Fruit fly (Drosophila melanogaster) whole organism, prepupa: Measurements from ENCODE around the gene Daao2.

Experiments
- Blimp-1 ChIP-seq: fragments of 200-800 bp; sonication (Bioruptor generic); optimal IDR thresholded peaks from 3 replicates; lab custom pipeline; 2017; ENCODE audit warnings: missing biosample characterization, missing genetic modification characterization, mild to moderate bottlenecking, moderate library complexity, missing genetic modification reagents
- CG10631 ChIP-seq: fragments of 200-800 bp; sonication (Bioruptor generic); optimal IDR thresholded peaks from 2 replicates; lab custom pipeline; 2016; ENCODE audit warnings: missing biosample characterization, missing genetic modification characterization
- CG10669 ChIP-seq: fragments of 200-800 bp; sonication (Bioruptor generic); optimal IDR thresholded peaks from 3 replicates; lab custom pipeline; 2018; ENCODE audit warnings: missing biosample characterization, mild to moderate bottlenecking, missing genetic modification characterization, moderate library complexity
- CG11294 ChIP-seq: fragments of 200-800 bp; sonication (Bioruptor generic); IDR thresholded peaks from 2 replicates; pipeline ENCODE4 v1.3.6; 2022; ENCODE audit warnings: missing biosample characterization, missing genetic modification characterization
- CG11762 ChIP-seq: fragments of 200-800 bp; sonication (Bioruptor generic); optimal IDR thresholded peaks from 3 replicates; lab custom pipeline; 2016; ENCODE audit warnings: missing biosample characterization, missing genetic modification characterization; ENCODE audit not compliant: insufficient read depth
- CG11902 ChIP-seq: fragments of 200-800 bp; sonication (Bioruptor generic); optimal IDR thresholded peaks from 3 replicates; lab custom pipeline; 2016; ENCODE audit warnings: missing biosample characterization, missing genetic modification characterization
- CG15336 ChIP-seq: fragments of 200-800 bp; sonication (Bioruptor generic); IDR thresholded peaks from 2 replicates; pipeline ENCODE4 v1.3.6; 2022; ENCODE audit warnings: missing biosample characterization, missing genetic modification characterization
- CG16779 ChIP-seq: fragments of 200-800 bp; sonication (Bioruptor generic); optimal IDR thresholded peaks from 3 replicates; lab custom pipeline; 2017; ENCODE audit warnings: missing biosample characterization, mild to moderate bottlenecking, missing genetic modification characterization
- CG3032 ChIP-seq: fragments of 200-800 bp; optimal IDR thresholded peaks from 2 replicates; lab custom pipeline; 2019; ENCODE audit warnings: missing biosample characterization, mild to moderate bottlenecking, missing genetic modification characterization, moderate library complexity
- CG31627 ChIP-seq: fragments of 200-800 bp; sonication (Bioruptor generic); optimal IDR thresholded peaks from 3 replicates; lab custom pipeline; 2016; ENCODE audit warnings: missing biosample characterization, missing genetic modification characterization
- CG32006 ChIP-seq: fragments of 200-800 bp; sonication (Bioruptor generic); optimal IDR thresholded peaks from 3 replicates; lab custom pipeline; 2017; ENCODE audit warnings: missing biosample characterization, mild to moderate bottlenecking, missing genetic modification characterization
- CG3919 ChIP-seq: fragments of 200-800 bp; sonication (Bioruptor generic); optimal IDR thresholded peaks from 3 replicates; lab custom pipeline; 2016; ENCODE audit warnings: missing biosample characterization, missing genetic modification characterization
- CG4318 ChIP-seq: fragments of 200-800 bp; sonication (Bioruptor generic); optimal IDR thresholded peaks from 3 replicates; lab custom pipeline; 2017; ENCODE audit warnings: missing biosample characterization, mild to moderate bottlenecking, missing genetic modification characterization
- CG6163 ChIP-seq: fragments of 200-800 bp; sonication (Bioruptor generic); IDR thresholded peaks from 3 replicates; pipeline ENCODE4 v1.3.6; 2022; ENCODE audit warnings: missing biosample characterization, missing genetic modification characterization
- CG6276 ChIP-seq: fragments of 200-800 bp; sonication (Bioruptor generic); optimal IDR thresholded peaks from 2 replicates; lab custom pipeline; 2017; ENCODE audit warnings: missing biosample characterization, mild to moderate bottlenecking, missing genetic modification characterization
- CG6854 ChIP-seq: fragments of 200-800 bp; sonication (Bioruptor generic); optimal IDR thresholded peaks from 2 replicates; lab custom pipeline; 2017; ENCODE audit warnings: missing biosample characterization, mild to moderate bottlenecking, missing genetic modification characterization
- CG8319 ChIP-seq: fragments of 200-800 bp; sonication (Bioruptor generic); optimal IDR thresholded peaks from 3 replicates; lab custom pipeline; 2016; ENCODE audit warnings: missing biosample characterization, missing genetic modification characterization
- CG9139 ChIP-seq: fragments of 200-800 bp; sonication (Bioruptor generic); optimal IDR thresholded peaks from 3 replicates; lab custom pipeline; 2017; ENCODE audit warnings: missing biosample characterization, mild to moderate bottlenecking, missing genetic modification characterization
- Eip78C ChIP-seq: fragments of 200-800 bp; sonication (Bioruptor generic); peaks from one replicate; lab custom pipeline; 2016; ENCODE audit warnings: missing biosample characterization, missing genetic modification characterization
- Ets96B ChIP-seq: fragments of 200-800 bp; optimal IDR thresholded peaks from 2 replicates; lab custom pipeline; 2019; ENCODE audit warnings: missing biosample characterization, mild to moderate bottlenecking, missing genetic modification characterization, moderate library complexity
- Gug ChIP-seq: fragments of 200-800 bp; sonication (Bioruptor generic); IDR thresholded peaks from 2 replicates; pipeline ENCODE4 v1.3.6; 2022; ENCODE audit warnings: missing biosample characterization, missing genetic modification characterization
- Hr38 ChIP-seq: sonication (Bioruptor generic); optimal IDR thresholded peaks from 2 replicates; lab custom pipeline; 2016; ENCODE audit warnings: missing biosample characterization, missing genetic modification characterization
- Hr39 ChIP-seq: fragments of 200-800 bp; sonication (Bioruptor generic); optimal IDR thresholded peaks from 2 replicates; lab custom pipeline; 2016; ENCODE audit warnings: missing biosample characterization, missing genetic modification characterization
- Lpt ChIP-seq: fragments of 200-800 bp; sonication (Bioruptor generic); optimal IDR thresholded peaks from 3 replicates; lab custom pipeline; 2016; ENCODE audit warnings: missing biosample characterization, missing genetic modification characterization
- Met ChIP-seq: fragments of 200-800 bp; sonication (Bioruptor generic); optimal IDR thresholded peaks from 3 replicates; lab custom pipeline; 2016; ENCODE audit warnings: missing biosample characterization, missing genetic modification characterization
- OdsH ChIP-seq: fragments of 200-800 bp; sonication (Bioruptor generic); optimal IDR thresholded peaks from 3 replicates; lab custom pipeline; 2016; ENCODE audit warnings: missing biosample characterization, missing genetic modification characterization
- Smox ChIP-seq: fragments of 200-800 bp; sonication (Bioruptor generic); optimal IDR thresholded peaks from 3 replicates; lab custom pipeline; 2016; ENCODE audit warnings: missing biosample characterization, missing genetic modification characterization
- Sox102F ChIP-seq: fragments of 200-800 bp; sonication (Bioruptor generic); optimal IDR thresholded peaks from 2 replicates; lab custom pipeline; 2016; ENCODE audit warnings: missing biosample characterization, mild to moderate bottlenecking, missing genetic modification characterization
- Sox14 ChIP-seq: fragments of 200-800 bp; sonication (Bioruptor generic); optimal IDR thresholded peaks from 3 replicates; lab custom pipeline; 2016; ENCODE audit warnings: missing biosample characterization, missing genetic modification characterization
- achi ChIP-seq: fragments of 200-800 bp; sonication (Bioruptor generic); optimal IDR thresholded peaks from 3 replicates; lab custom pipeline; 2016; ENCODE audit warnings: missing biosample characterization, missing genetic modification characterization
- acj6 ChIP-seq: fragments of 200-800 bp; sonication (Bioruptor generic); optimal IDR thresholded peaks from 3 replicates; lab custom pipeline; 2016; ENCODE audit warnings: missing biosample characterization, missing genetic modification characterization
- cyc ChIP-seq: fragments of 200-800 bp; sonication (Bioruptor generic); optimal IDR thresholded peaks from 3 replicates; lab custom pipeline; 2016; ENCODE audit warnings: missing biosample characterization, missing genetic modification characterization
- dac ChIP-seq: fragments of 200-800 bp; sonication (Bioruptor generic); optimal IDR thresholded peaks from 2 replicates; lab custom pipeline; 2017; ENCODE audit warnings: missing biosample characterization, mild to moderate bottlenecking, missing genetic modification characterization
- dsx ChIP-seq: fragments of 200-800 bp; optimal IDR thresholded peaks from 3 replicates; lab custom pipeline; 2019; ENCODE audit warnings: missing biosample characterization, mild to moderate bottlenecking, missing genetic modification characterization, moderate library complexity; ENCODE audit not compliant: poor library complexity, severe bottlenecking
- eg ChIP-seq: fragments of 200-800 bp; sonication (Bioruptor generic); IDR thresholded peaks from 3 replicates; pipeline ENCODE4 v1.3.6; 2022; ENCODE audit warnings: missing biosample characterization, missing genetic modification characterization
- fd85E ChIP-seq: fragments of 200-800 bp; sonication (Bioruptor generic); optimal IDR thresholded peaks from 3 replicates; lab custom pipeline; 2016; ENCODE audit warnings: missing biosample characterization, missing genetic modification characterization
- fkh ChIP-seq: fragments of 200-800 bp; sonication (Bioruptor generic); optimal IDR thresholded peaks from 3 replicates; lab custom pipeline; 2017; ENCODE audit warnings: missing biosample characterization, mild to moderate bottlenecking, missing genetic modification characterization, moderate library complexity
- lz ChIP-seq: fragments of 200-800 bp; sonication (Bioruptor generic); optimal IDR thresholded peaks from 3 replicates; lab custom pipeline; 2016; ENCODE audit warnings: missing biosample characterization, missing genetic modification characterization
- pdm3 ChIP-seq: fragments of 200-800 bp; sonication (Bioruptor generic); optimal IDR thresholded peaks from 3 replicates; lab custom pipeline; 2016; ENCODE audit warnings: missing biosample characterization, missing genetic modification characterization
- ss ChIP-seq, 2 experiments: fragments of 200-800 bp; sonication (Bioruptor generic); optimal IDR thresholded peaks; 2 replicates in 1 of 2; 3 replicates in 1 of 2; lab custom pipeline; 2017 to 2018; ENCODE audit warnings: mild to moderate bottlenecking in 2 of 2, missing biosample characterization in 2 of 2, missing genetic modification characterization in 2 of 2, moderate library complexity in 1 of 2
- svp ChIP-seq: fragments of 200-800 bp; sonication (Bioruptor generic); peaks from one replicate; lab custom pipeline; 2016; ENCODE audit warnings: missing biosample characterization, missing genetic modification characterization
- topi ChIP-seq: fragments of 200-800 bp; sonication (Bioruptor generic); optimal IDR thresholded peaks from 3 replicates; lab custom pipeline; 2016; ENCODE audit warnings: missing biosample characterization, missing genetic modification characterization
- vri ChIP-seq: fragments of 200-800 bp; sonication (Bioruptor generic); optimal IDR thresholded peaks from 3 replicates; lab custom pipeline; 2016; ENCODE audit warnings: missing biosample characterization, mild to moderate bottlenecking, missing genetic modification characterization

Daao2 gene

dm6 chr2L:6822044-6822443 lies 19.2 kb downstream of the Daao2 start:
- no peak for TF ChIP-seq Eip78C (GFP tag; lab: Kevin White, UChicago)
- TF ChIP-seq CG10669 (GFP tag; lab: Kevin White, UChicago): no peak
- no peak for TF ChIP-seq CG11762 (GFP tag; lab: Kevin White, UChicago)
- TF ChIP-seq dsx (GFP tag; lab: Kevin White, UChicago): no peak
- no peak for TF ChIP-seq pdm3 (GFP tag; lab: Kevin White, UChicago)
- no peak for TF ChIP-seq Sox102F (GFP tag; lab: Kevin White, UChicago)
- no peak for TF ChIP-seq CG4318 (GFP tag; lab: Kevin White, UChicago)
- TF ChIP-seq CG31627 (GFP tag; lab: Kevin White, UChicago): no peak
- no peak for TF ChIP-seq vri (GFP tag; lab: Kevin White, UChicago)
- TF ChIP-seq lz (GFP tag; lab: Kevin White, UChicago): no peak
- TF ChIP-seq CG9139: no peak
- TF ChIP-seq Hr38: no peak
- TF ChIP-seq dac: no peak
- TF ChIP-seq fkh (GFP tag; lab: Kevin White, UChicago): no peak
- TF ChIP-seq CG6276: no peak

- TF ChIP-seq fkh (GFP tag; lab: Kevin White, UChicago): peak; percentile 50
- no peak for TF ChIP-seq CG10669 (GFP tag; lab: Kevin White, UChicago)
- TF ChIP-seq svp: no peak
- no peak for TF ChIP-seq achi (GFP tag; lab: Kevin White, UChicago)
- TF ChIP-seq Gug: no peak
These were observed 23.5 kb downstream of the Daao2 start for dm6 chr2L:6826298-6826697.

DNA sequence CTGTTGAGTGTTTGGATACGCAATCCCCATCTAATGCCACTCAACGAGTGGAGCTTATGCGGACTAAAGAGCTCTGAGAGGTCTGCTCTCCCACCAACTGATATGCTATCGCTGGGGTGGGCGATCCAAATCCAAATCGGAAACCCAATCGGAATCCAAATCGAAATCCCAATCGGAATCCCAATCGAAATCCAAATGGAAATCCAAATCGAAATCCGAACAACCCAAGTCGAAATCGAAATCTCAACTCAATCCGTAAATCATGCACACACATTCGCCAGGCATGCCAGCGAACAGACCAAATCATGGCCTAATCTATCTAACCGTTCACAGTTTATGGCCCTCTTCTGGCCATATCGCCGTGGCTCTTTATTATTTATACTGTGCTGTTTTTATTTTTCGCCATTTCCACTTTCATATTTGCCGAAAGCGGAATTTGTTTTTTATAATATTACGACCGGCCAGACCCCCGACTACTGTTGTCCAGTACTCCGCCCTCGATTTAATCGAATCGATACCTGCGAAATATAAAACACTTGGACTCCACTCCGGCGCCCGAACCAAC lies 24.8 kb downstream of the Daao2 start:
- TF ChIP-seq CG6276 (no peak), CG16779 (no peak), dsx (GFP tag; lab: Kevin White, UChicago) (no peak), CG10669 (GFP tag; lab: Kevin White, UChicago) (no peak), acj6 (GFP tag; lab: Kevin White, UChicago) (no peak), Smox (GFP tag; lab: Kevin White, UChicago) (no peak), Hr39 (GFP tag; lab: Kevin White, UChicago) (no peak), svp (no peak), cyc (GFP tag; lab: Kevin White, UChicago) (no peak), CG8319 (GFP tag; lab: Kevin White, UChicago) (no peak), pdm3 (GFP tag; lab: Kevin White, UChicago) (no peak), CG3919 (GFP tag; lab: Kevin White, UChicago) (no peak), Ets96B (tag; lab: Kevin White, UChicago) (no peak), CG11294 (GFP tag; lab: Robert Waterston, UW) (no peak), CG32006 (GFP tag; lab: Kevin White, UChicago) (no peak), topi (GFP tag; lab: Kevin White, UChicago) (no peak), Met (GFP tag; lab: Kevin White, UChicago) (no peak), Lpt (GFP tag; lab: Kevin White, UChicago) (no peak), Sox14 (GFP tag; lab: Kevin White, UChicago) (no peak)

DNA sequence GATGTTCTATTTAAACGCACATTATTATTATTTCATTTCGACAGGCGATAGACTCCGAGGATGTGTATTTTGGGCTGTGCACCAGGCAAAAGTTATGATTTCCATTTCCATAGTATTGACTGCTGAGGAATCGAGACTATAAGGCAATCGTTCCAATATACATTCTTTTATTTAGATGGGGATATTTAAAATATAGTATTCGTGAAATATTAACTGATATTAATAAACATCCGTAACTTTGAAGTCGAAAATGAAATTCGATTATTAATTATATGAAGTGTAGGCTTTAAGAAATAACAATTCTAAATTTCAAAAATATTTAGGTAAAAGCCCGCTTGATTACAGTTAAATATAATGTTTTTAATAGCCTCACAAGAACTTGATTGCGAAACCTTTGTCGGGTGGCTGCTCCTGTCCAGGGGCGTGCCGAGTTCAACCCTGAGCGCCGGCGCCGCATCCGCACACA lies 27.5 kb downstream of the Daao2 start:
- TF ChIP-seq topi (GFP tag; lab: Kevin White, UChicago) (no peak), Sox102F (GFP tag; lab: Kevin White, UChicago) (no peak), fd85E (GFP tag; lab: Kevin White, UChicago) (no peak), CG6854 (GFP tag; lab: Kevin White, UChicago) (no peak), cyc (GFP tag; lab: Kevin White, UChicago) (no peak), Blimp-1 (GFP tag; lab: Kevin White, UChicago) (no peak), svp (no peak), Hr38 (no peak), OdsH (GFP tag; lab: Kevin White, UChicago) (no peak), CG11902 (GFP tag; lab: Kevin White, UChicago) (no peak), eg (GFP tag; lab: Robert Waterston, UW) (no peak), acj6 (GFP tag; lab: Kevin White, UChicago) (peak; percentile 0), CG6163 (GFP tag; lab: Robert Waterston, UW) (no peak), fkh (GFP tag; lab: Kevin White, UChicago) (no peak), vri (GFP tag; lab: Kevin White, UChicago) (no peak), Ets96B (tag; lab: Kevin White, UChicago) (no peak), ss (GFP tag; optimal IDR thresholded peaks at IDR 0.05; lab: Kevin White, UChicago) (no peak), achi (GFP tag; lab: Kevin White, UChicago) (no peak), CG32006 (GFP tag; lab: Kevin White, UChicago) (peak; percentile 5), CG16779 (no peak), dac (no peak), CG10631 (GFP tag; lab: Kevin White, UChicago) (no peak), CG8319 (GFP tag; lab: Kevin White, UChicago) (no peak), pdm3 (GFP tag; lab: Kevin White, UChicago) (no peak), CG31627 (GFP tag; lab: Kevin White, UChicago) (no peak), CG3032 (tag; lab: Kevin White, UChicago) (no peak), CG15336 (GFP tag; lab: Robert Waterston, UW) (no peak), Gug (no peak)
